Fruit fly (Drosophila melanogaster): ENCODE measurements around the gene CG16989.

DNA sequence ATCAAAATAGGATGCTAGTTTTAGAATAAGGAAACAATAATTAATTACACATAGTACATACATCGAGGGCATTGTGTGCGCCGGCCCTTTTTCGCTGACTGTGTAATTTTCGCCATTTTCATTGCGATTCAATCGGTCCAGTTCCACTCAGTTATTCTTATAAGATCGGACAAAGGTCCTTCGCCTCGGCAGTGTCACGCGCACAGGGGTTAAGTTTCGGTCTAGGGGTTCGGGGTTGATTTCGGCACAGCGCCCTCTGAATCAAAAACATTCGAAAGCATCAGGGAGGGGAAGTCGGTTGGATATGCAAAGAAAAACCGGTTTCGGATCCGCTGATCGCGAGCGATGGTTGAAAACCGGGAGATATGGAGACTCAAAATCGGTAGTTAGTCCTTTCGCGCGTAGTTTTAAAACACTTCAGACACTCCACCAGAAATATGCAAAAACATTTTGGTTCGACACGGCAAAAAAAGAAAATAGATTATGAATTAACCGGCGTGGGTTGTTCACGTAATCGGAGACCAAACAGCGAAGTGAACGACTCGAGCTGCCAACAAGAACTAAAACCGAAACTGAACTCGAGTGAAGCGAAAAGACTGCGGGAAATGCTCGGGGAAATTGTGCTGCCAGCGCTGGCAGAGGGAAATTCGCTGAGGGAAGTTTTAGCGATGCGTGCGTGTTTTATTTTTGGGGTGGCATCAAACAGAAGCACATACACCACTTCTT, 43.2 kb downstream of the CG16989 start:
- no peak for TF ChIP-seq insv (optimal IDR thresholded peaks at IDR 0.05)
- TF ChIP-seq psq (optimal IDR thresholded peaks at IDR 0.05), result no peak
- no peak for TF ChIP-seq h (optimal IDR thresholded peaks at IDR 0.05)
- TF ChIP-seq ttk (optimal IDR thresholded peaks at IDR 0.05), result no peak
- no peak for TF ChIP-seq Myc (optimal IDR thresholded peaks at IDR 0.05)
- TF ChIP-seq Sin3A (optimal IDR thresholded peaks at IDR 0.05), result no peak
